Fruit fly (Drosophila melanogaster): ENCODE results near the gene CG31787.

The CG31787 gene

dm6 chr2L:18319577-18320316, 34.2 kb upstream of the CG31787 start, which contains the start of gene Fas3 (continued):
- peak; percentile 67 for TF ChIP-seq bbx (GFP tag; IDR thresholded peaks at IDR 0.05; ENCODE audit: partially characterized antibody)
- TF ChIP-seq D19A (tag; optimal IDR thresholded peaks at IDR 0.05) = no peak
- no peak for TF ChIP-seq CG7928 (GFP tag; optimal IDR thresholded peaks at IDR 0.05)
- no peak for TF ChIP-seq pita (GFP tag; optimal IDR thresholded peaks at IDR 0.05)
- TF ChIP-seq CG4617 (GFP tag; optimal IDR thresholded peaks at IDR 0.05; ENCODE audit: borderline replicate concordance) = no peak
- TF ChIP-seq CG15601 (tag; optimal IDR thresholded peaks at IDR 0.05) = no peak
- TF ChIP-seq Dfd (GFP tag; optimal IDR thresholded peaks at IDR 0.05) = no peak
- no peak for TF ChIP-seq CG13123 (GFP tag; optimal IDR thresholded peaks at IDR 0.05)
- no peak for TF ChIP-seq CG16779 (GFP tag; IDR thresholded peaks at IDR 0.05)
- TF ChIP-seq CG10565 (GFP tag; optimal IDR thresholded peaks at IDR 0.05) = no peak
- TF ChIP-seq CG1233 (GFP tag; optimal IDR thresholded peaks at IDR 0.05) = no peak
- peak; percentile 90 for TF ChIP-seq scrt (GFP tag; optimal IDR thresholded peaks at IDR 0.05)
- no peak for TF ChIP-seq Oli (tag; optimal IDR thresholded peaks at IDR 0.05)
- no peak for TF ChIP-seq CG3065 (GFP tag; optimal IDR thresholded peaks at IDR 0.05)
- no peak for TF ChIP-seq CG15073 (GFP tag; optimal IDR thresholded peaks at IDR 0.05)
- TF ChIP-seq pros (GFP tag; optimal IDR thresholded peaks at IDR 0.05) = no peak
- TF ChIP-seq CG6813 (GFP tag; optimal IDR thresholded peaks at IDR 0.05) = peak; percentile 47
- no peak for TF ChIP-seq CG17612 (GFP tag; IDR thresholded peaks at IDR 0.05)
- TF ChIP-seq CG8765 (GFP tag; IDR thresholded peaks at IDR 0.05) = no peak
- no peak for TF ChIP-seq C15 (GFP tag; IDR thresholded peaks at IDR 0.05)
- no peak for TF ChIP-seq NFAT (GFP tag; IDR thresholded peaks at IDR 0.05)
- TF ChIP-seq Dek (tag; optimal IDR thresholded peaks at IDR 0.05) = no peak
- no peak for TF ChIP-seq Mes4 (GFP tag; optimal IDR thresholded peaks at IDR 0.05)
- TF ChIP-seq dysf (GFP tag; IDR thresholded peaks at IDR 0.05) = no peak
- no peak for TF ChIP-seq gcm (GFP tag; optimal IDR thresholded peaks at IDR 0.05)
- TF ChIP-seq CG30431 (GFP tag; optimal IDR thresholded peaks at IDR 0.05) = no peak
- TF ChIP-seq sisA (GFP tag; IDR thresholded peaks at IDR 0.05) = no peak
- no peak for TF ChIP-seq NfI (GFP tag; optimal IDR thresholded peaks at IDR 0.05)
- TF ChIP-seq vnd (GFP tag; IDR thresholded peaks at IDR 0.05; ENCODE audit: partially characterized antibody) = no peak
- no peak for TF ChIP-seq GATAe (GFP tag; conservative IDR thresholded peaks at IDR 0.05)
- no peak for TF ChIP-seq psq (GFP tag; optimal IDR thresholded peaks at IDR 0.05)
- TF ChIP-seq unc-4 (GFP tag; IDR thresholded peaks at IDR 0.05; ENCODE audit: partially characterized antibody) = no peak
- no peak for TF ChIP-seq maf-S (GFP tag; optimal IDR thresholded peaks at IDR 0.05)
- TF ChIP-seq Hr78 (GFP tag; optimal IDR thresholded peaks at IDR 0.05) = peak in 1 of 2 experiments; percentile 20
- no peak for TF ChIP-seq ab (GFP tag; optimal IDR thresholded peaks at IDR 0.05)
- peak; percentile 31; the same call in 1 of the 3 replicates for TF ChIP-seq zen2 (GFP tag; IDR thresholded peaks at IDR 0.05; ENCODE audit: partially characterized antibody)
- no peak; the same call in 1 of the 2 replicates for TF ChIP-seq onecut (GFP tag; IDR thresholded peaks at IDR 0.05)
- no peak for TF ChIP-seq CG8089 (GFP tag; optimal IDR thresholded peaks at IDR 0.05)
- TF ChIP-seq HLH54F (GFP tag; optimal IDR thresholded peaks at IDR 0.05) = no peak
- no peak for TF ChIP-seq CG30020 (tag; optimal IDR thresholded peaks at IDR 0.05)
- TF ChIP-seq CG18011 (GFP tag; optimal IDR thresholded peaks at IDR 0.05) = no peak
- TF ChIP-seq stc (GFP tag; IDR thresholded peaks at IDR 0.05) = 0 out of 2 replicates have a peak, but pooled peaks have one; percentile 7
- peak; percentile 19 for TF ChIP-seq zf30C (GFP tag; optimal IDR thresholded peaks at IDR 0.05)
- TF ChIP-seq CG10366 (GFP tag; IDR thresholded peaks at IDR 0.05) = no peak
- no peak for TF ChIP-seq CG1602 (GFP tag; optimal IDR thresholded peaks at IDR 0.05)
- TF ChIP-seq CG6791 (GFP tag; IDR thresholded peaks at IDR 0.05; ENCODE audit: partially characterized antibody) = peak; percentile 70
- TF ChIP-seq grn (GFP tag; optimal IDR thresholded peaks at IDR 0.05) = no peak
- TF ChIP-seq CG10431 (GFP tag; optimal IDR thresholded peaks at IDR 0.05) = no peak
- TF ChIP-seq CG2199 (GFP tag; IDR thresholded peaks at IDR 0.05) = peak; percentile 97

Measured in whole organism, embryonic.